Worm (Caenorhabditis elegans): ENCODE results near the gene fip-3.

DNA sequence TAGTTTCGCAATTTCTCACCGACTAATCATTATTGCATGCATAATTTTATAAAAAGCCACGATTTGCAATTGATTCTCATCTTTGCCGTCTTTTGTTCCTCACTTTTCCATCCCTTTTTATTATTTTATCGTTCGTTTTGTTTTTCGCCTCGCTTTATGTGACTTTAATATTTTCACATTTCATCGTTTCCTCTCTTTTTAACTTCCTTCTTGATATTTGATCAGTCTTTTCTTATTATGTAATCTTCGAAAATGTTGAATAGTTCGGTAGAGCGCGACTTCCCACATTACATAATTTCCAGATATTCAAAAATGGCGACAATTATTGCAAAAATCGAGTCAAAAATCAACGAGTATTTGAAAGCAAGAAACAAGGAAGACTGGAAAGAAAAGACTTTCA lies 16.2 kb upstream of the fip-3 start, which contains the start of gene C06E1.1:
- TF ChIP-seq tbx-2 (tag; optimal IDR thresholded peaks at IDR 0.05) (no peak), unc-62 (GFP tag; optimal IDR thresholded peaks at IDR 0.05) (no peak), nhr-76 (tag; optimal IDR thresholded peaks at IDR 0.05) (no peak), nhr-28 (tag; optimal IDR thresholded peaks at IDR 0.05) (no peak), lin-13 (GFP tag; optimal IDR thresholded peaks at IDR 0.05) (no peak), lin-15B (tag; optimal IDR thresholded peaks at IDR 0.05) (no peak), nhr-77 (tag; optimal IDR thresholded peaks at IDR 0.05) (no peak), zag-1 (tag; optimal IDR thresholded peaks at IDR 0.05) (no peak), ceh-82 (tag; optimal IDR thresholded peaks at IDR 0.05) (no peak)
